Worm (Caenorhabditis elegans) whole organism, late embryonic: Measurements from ENCODE around the gene scl-21.

Source experiments
- C38D4.7 ChIP-seq: fragments of 200-800 bp; sonication (Bioruptor generic); optimal IDR thresholded peaks from 2 replicates; lab custom pipeline; 2018; ENCODE audit warnings: mild to moderate bottlenecking, missing genetic modification characterization, moderate library complexity, missing compliant biosample characterization
- F13H6.1 ChIP-seq: sonication (generic microtip); optimal IDR thresholded peaks from 2 replicates; lab custom pipeline; 2016; ENCODE audit warnings: missing genetic modification characterization, missing compliant biosample characterization
- K02D7.2 ChIP-seq: sonication (generic microtip); optimal IDR thresholded peaks from 2 replicates; lab custom pipeline; 2017; ENCODE audit warnings: mild to moderate bottlenecking, missing genetic modification characterization, missing compliant biosample characterization
- T23F11.4 ChIP-seq: fragments of 200-800 bp; sonication (Bioruptor generic); optimal IDR thresholded peaks from 2 replicates; lab custom pipeline; 2018; ENCODE audit warnings: mild to moderate bottlenecking, missing genetic modification characterization, missing compliant biosample characterization
- Y22D7AL.16 ChIP-seq: sonication (generic microtip); optimal IDR thresholded peaks from 2 replicates; lab custom pipeline; 2016; ENCODE audit warnings: missing genetic modification characterization, missing compliant biosample characterization
- ama-1 ChIP-seq: fragments of 150-350 bp; optimal IDR thresholded peaks from 2 replicates; lab custom pipeline; 2014
- ceh-18 ChIP-seq: sonication (generic microtip); optimal IDR thresholded peaks from 2 replicates; lab custom pipeline; 2016; ENCODE audit warnings: missing genetic modification characterization, missing compliant biosample characterization
- ceh-19 ChIP-seq: fragments of 200-800 bp; sonication (Bioruptor generic); optimal IDR thresholded peaks from 2 replicates; lab custom pipeline; 2018; ENCODE audit warnings: mild to moderate bottlenecking, missing genetic modification characterization, missing compliant biosample characterization
- ceh-2 ChIP-seq: sonication (generic microtip); optimal IDR thresholded peaks from 2 replicates; lab custom pipeline; 2016; ENCODE audit warnings: missing genotype, missing genetic modification characterization, missing compliant biosample characterization
- ceh-22 ChIP-seq: sonication (generic microtip); optimal IDR thresholded peaks from 2 replicates; lab custom pipeline; 2017; ENCODE audit warnings: missing biosample characterization, missing genetic modification characterization
- ceh-24 ChIP-seq: sonication (generic microtip); optimal IDR thresholded peaks from 2 replicates; lab custom pipeline; 2016; ENCODE audit warnings: mild to moderate bottlenecking, missing genetic modification characterization, missing compliant biosample characterization
- ceh-31 ChIP-seq: sonication (generic microtip); optimal IDR thresholded peaks from 2 replicates; lab custom pipeline; 2016; ENCODE audit warnings: missing genetic modification characterization, missing compliant biosample characterization
- ceh-34 ChIP-seq: sonication (generic microtip); optimal IDR thresholded peaks from 2 replicates; lab custom pipeline; 2016; ENCODE audit warnings: mild to moderate bottlenecking, missing genetic modification characterization, missing compliant biosample characterization
- ceh-45 ChIP-seq: fragments of 200-800 bp; sonication (Bioruptor generic); IDR thresholded peaks from 2 replicates; pipeline ENCODE4 v1.3.6; 2022; ENCODE audit warnings: missing genetic modification reagents, missing genetic modification characterization, missing compliant biosample characterization
- ceh-6 ChIP-seq: fragments of 200-800 bp; sonication (Bioruptor generic); optimal IDR thresholded peaks from 2 replicates; lab custom pipeline; 2018; ENCODE audit warnings: mild to moderate bottlenecking, missing genetic modification characterization, missing compliant biosample characterization
- elt-2 ChIP-seq: sonication (generic microtip); optimal IDR thresholded peaks from 2 replicates; lab custom pipeline; 2016; ENCODE audit warnings: missing genetic modification reagents, missing genetic modification characterization, missing compliant biosample characterization
- fkh-10 ChIP-seq: fragments of 150-350 bp; optimal IDR thresholded peaks from 2 replicates; lab custom pipeline; 2014; ENCODE audit warnings: missing biosample characterization, missing genetic modification reagents, missing genetic modification characterization
- hlh-6 ChIP-seq: sonication (generic microtip); optimal IDR thresholded peaks from 2 replicates; lab custom pipeline; 2016; ENCODE audit warnings: missing genotype, missing genetic modification characterization, missing compliant biosample characterization
- lim-6 ChIP-seq: sonication (generic microtip); optimal IDR thresholded peaks from 2 replicates; lab custom pipeline; 2016; ENCODE audit warnings: missing genetic modification characterization, missing compliant biosample characterization
- lin-11 ChIP-seq: fragments of 200-800 bp; sonication (Bioruptor generic); optimal IDR thresholded peaks from 2 replicates; lab custom pipeline; 2018; ENCODE audit warnings: mild to moderate bottlenecking, missing genetic modification characterization, missing compliant biosample characterization
- pag-3 ChIP-seq: sonication (generic microtip); optimal IDR thresholded peaks from 2 replicates; lab custom pipeline; 2016; ENCODE audit warnings: missing compliant biosample characterization, missing genetic modification characterization, borderline replicate concordance
- pat-9 ChIP-seq: fragments of 200-800 bp; sonication (Bioruptor generic); optimal IDR thresholded peaks from 2 replicates; lab custom pipeline; 2018; ENCODE audit warnings: mild to moderate bottlenecking, missing genetic modification characterization, moderate library complexity, missing compliant biosample characterization
- pha-4 ChIP-seq: fragments of 150-350 bp; optimal IDR thresholded peaks from 2 replicates; lab custom pipeline; 2018; ENCODE audit warnings: missing biosample characterization, missing genetic modification reagents, missing genetic modification characterization
- pqm-1 ChIP-seq: sonication (generic microtip); optimal IDR thresholded peaks from 2 replicates; lab custom pipeline; 2016; ENCODE audit warnings: missing genetic modification characterization, missing compliant biosample characterization
- pros-1 ChIP-seq: fragments of 150-350 bp; optimal IDR thresholded peaks from 2 replicates; lab custom pipeline; 2014; ENCODE audit warnings: missing biosample characterization, missing genetic modification reagents, missing genetic modification characterization
- sdc-2 ChIP-seq: sonication (generic microtip); optimal IDR thresholded peaks from 2 replicates; lab custom pipeline; 2016; ENCODE audit warnings: missing genotype, missing genetic modification characterization, missing compliant biosample characterization
- sox-2 ChIP-seq: fragments of 200-800 bp; sonication (Bioruptor generic); IDR thresholded peaks from 2 replicates; pipeline ENCODE4 v1.3.6; 2022; ENCODE audit warnings: missing genetic modification reagents, missing genetic modification characterization, missing compliant biosample characterization
- sox-4 ChIP-seq: sonication (generic microtip); optimal IDR thresholded peaks from 2 replicates; lab custom pipeline; 2017; ENCODE audit warnings: mild to moderate bottlenecking, missing genetic modification characterization, inconsistent platforms, missing compliant biosample characterization
- unc-3 ChIP-seq, 2 experiments: fragments of 200-800 bp in 1 of 2; sonication (Bioruptor generic) in 1 of 2; sonication (generic microtip) in 1 of 2; conservative IDR thresholded peaks in 1 of 2; optimal IDR thresholded peaks in 1 of 2; 2 replicates each; pipeline versions ENCODE4 v1.3.6 to Lab custom; 2016 to 2022; ENCODE audit warnings: missing compliant biosample characterization in 2 of 2, missing genetic modification characterization in 2 of 2, missing genetic modification reagents in 1 of 2
- unc-42 ChIP-seq: sonication (generic microtip); optimal IDR thresholded peaks from 2 replicates; lab custom pipeline; 2016; ENCODE audit warnings: missing genotype, missing genetic modification characterization, missing compliant biosample characterization
- unc-86 ChIP-seq: sonication (generic microtip); optimal IDR thresholded peaks from 2 replicates; lab custom pipeline; 2016; ENCODE audit warnings: missing genetic modification characterization, missing compliant biosample characterization

The scl-21 gene

ce11 chrV:19477852-19478251, 17.6 kb downstream of the scl-21 start, which contains the start of gene Y43F8B.9:
Gene Y43F8B.9 (plus strand): TSS chrV:19478152.
- TF ChIP-seq ceh-19, result no peak
- TF ChIP-seq unc-42 (tag; lab: Kevin White, UChicago), result no peak
- TF ChIP-seq, all 69 proteins: peak for 0

DNA sequence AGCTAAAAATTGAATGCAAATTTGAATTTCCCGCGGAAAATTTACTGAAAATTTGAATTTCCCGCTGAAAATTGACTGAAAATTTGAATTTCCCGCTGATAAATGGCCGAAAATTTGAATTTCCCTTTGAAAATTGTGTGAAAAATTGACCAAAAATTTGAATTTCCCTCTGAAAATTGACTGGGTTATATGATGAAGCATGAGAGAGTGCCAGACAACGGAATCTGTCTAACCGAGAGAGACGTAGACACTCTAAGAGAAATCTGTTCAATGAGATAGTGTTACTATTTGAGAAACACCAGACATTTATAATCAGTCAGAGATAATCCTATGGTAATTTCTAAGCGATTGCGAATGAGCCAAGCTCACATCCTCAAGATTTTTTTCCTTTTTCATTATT, 18.2 kb downstream of the scl-21 start:
- TF ChIP-seq lim-6 (tag; lab: Kevin White, UChicago), result no peak
- no peak for TF ChIP-seq ama-1
- no peak for TF ChIP-seq ceh-18 (tag; lab: Kevin White, UChicago)
- TF ChIP-seq sdc-2 (tag; lab: Kevin White, UChicago), result no peak
- TF ChIP-seq Y22D7AL.16, result no peak
- no peak for TF ChIP-seq F13H6.1 (tag; lab: Kevin White, UChicago)
- no peak for TF ChIP-seq pqm-1 (tag; lab: Kevin White, UChicago)
- TF ChIP-seq unc-86, result no peak
- TF ChIP-seq ceh-6 (GFP tag; lab: Kevin White, UChicago), result no peak
- TF ChIP-seq, all 69 proteins: peak for 0

- TF ChIP-seq unc-86 (no peak), ceh-2 (tag; lab: Kevin White, UChicago) (no peak), ceh-31 (no peak), lim-6 (tag; lab: Kevin White, UChicago) (no peak), fkh-10 (GFP tag; lab: Kevin White, UChicago) (no peak), K02D7.2 (no peak), sox-2 (GFP tag; lab: Robert Waterston, UW) (no peak), pha-4 (tag; lab: Kevin White, UChicago) (no peak), ceh-18 (tag; lab: Kevin White, UChicago) (no peak), sox-4 (tag; lab: Kevin White, UChicago) (no peak), ceh-34 (no peak)
Measured at ce11 chrV:19473842-19474514, 21.5 kb downstream of the scl-21 start, which contains the start of gene Y43F8B.10. Gene Y43F8B.10 (plus strand): TSS chrV:19474464.

- no peak for TF ChIP-seq pat-9 (tag; lab: Kevin White, UChicago)
- TF ChIP-seq ceh-18 (tag; lab: Kevin White, UChicago), result no peak
- TF ChIP-seq elt-2 (tag; lab: Kevin White, UChicago), result no peak
- no peak for TF ChIP-seq ceh-31
- no peak for TF ChIP-seq ceh-22 (tag; lab: Kevin White, UChicago)
- no peak for TF ChIP-seq fkh-10 (GFP tag; lab: Kevin White, UChicago)
- TF ChIP-seq pag-3 (tag; lab: Kevin White, UChicago), result no peak
- no peak for TF ChIP-seq pros-1 (tag; lab: Kevin White, UChicago)
- TF ChIP-seq ceh-2 (tag; lab: Kevin White, UChicago), result no peak
- no peak for TF ChIP-seq ceh-45 (GFP tag; lab: Robert Waterston, UW)
- no peak for TF ChIP-seq sdc-2 (tag; lab: Kevin White, UChicago)
- TF ChIP-seq C38D4.7 (GFP tag; lab: Kevin White, UChicago), result no peak
- TF ChIP-seq, all 69 proteins: peak for 0
Measured at ce11 chrV:19470385-19470784, 25.1 kb downstream of the scl-21 start, which contains the start of gene Y43F8B.11. Gene Y43F8B.11 (plus strand): TSS chrV:19470685.

DNA sequence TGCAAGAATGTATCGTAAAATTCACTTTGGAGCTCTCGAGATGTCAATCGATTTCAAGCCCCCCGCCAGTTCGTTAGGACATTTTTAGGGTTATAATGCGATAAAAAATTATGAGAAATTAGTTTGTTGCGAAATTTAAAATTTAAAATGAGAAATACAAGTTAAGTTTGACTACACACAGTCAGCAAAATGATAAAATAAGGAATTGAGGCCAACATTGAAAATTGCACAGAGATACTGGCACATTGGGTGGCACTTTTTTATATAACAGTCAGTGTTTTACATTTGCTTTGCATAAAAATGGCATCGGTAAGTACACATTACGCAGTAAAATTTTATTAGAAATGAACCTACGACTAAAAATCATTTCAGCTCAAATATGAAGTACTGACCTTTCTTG, 27.4 kb downstream of the scl-21 start, which contains the start of gene Y43F8B.12:
TSS of gene Y43F8B.12 (plus strand) at position 301 of the 400 bp plus-strand sequence.
- TF ChIP-seq ceh-24 (no peak), T23F11.4 (GFP tag; lab: Kevin White, UChicago) (no peak), hlh-6 (no peak), sox-2 (GFP tag; lab: Robert Waterston, UW) (no peak), ceh-22 (tag; lab: Kevin White, UChicago) (no peak), unc-3 (GFP tag; conservative IDR thresholded peaks at IDR 0.05; lab: Robert Waterston, UW) (no peak), unc-3 (tag; optimal IDR thresholded peaks at IDR 0.05; lab: Kevin White, UChicago) (no peak), lin-11 (tag; lab: Kevin White, UChicago) (no peak)
